Worm (Caenorhabditis elegans) whole organism, midembryonic: Measurements from ENCODE around the gene cls-1.

Experiments
- T22C8.4 ChIP-seq: fragments of 200-800 bp; sonication (Bioruptor generic); IDR thresholded peaks from 2 replicates; pipeline ENCODE4 v1.3.6; 2022; ENCODE audit warnings: missing genetic modification characterization, missing compliant biosample characterization
- cog-1 ChIP-seq: sonication (generic microtip); optimal IDR thresholded peaks from 2 replicates; lab custom pipeline; 2016; ENCODE audit warnings: missing genetic modification characterization, missing compliant biosample characterization
- flt-1 ChIP-seq: fragments of 200-800 bp; sonication (Bioruptor generic); IDR thresholded peaks from 2 replicates; pipeline ENCODE4 v1.3.6; 2022; ENCODE audit warnings: missing genetic modification characterization, missing compliant biosample characterization
- klf-2 ChIP-seq: fragments of 200-800 bp; sonication (Bioruptor generic); conservative IDR thresholded peaks from 2 replicates; pipeline ENCODE4 v1.3.6; 2022; ENCODE audit warnings: missing genetic modification reagents, missing genetic modification characterization, missing compliant biosample characterization
- med-1 ChIP-seq: sonication (generic microtip); optimal IDR thresholded peaks from 2 replicates; lab custom pipeline; 2017; ENCODE audit warnings: missing genetic modification characterization, mild to moderate bottlenecking, missing compliant biosample characterization, antibody characterized with exemption, missing genetic modification reagents; ENCODE audit not compliant: insufficient read depth
- ref-1 ChIP-seq: fragments of 200-800 bp; sonication (Bioruptor generic); conservative IDR thresholded peaks from 2 replicates; pipeline ENCODE4 v1.3.6; 2022; ENCODE audit warnings: missing genetic modification reagents, missing genetic modification characterization, missing compliant biosample characterization
- tab-1 ChIP-seq: fragments of 200-800 bp; sonication (Bioruptor generic); IDR thresholded peaks from 2 replicates; pipeline ENCODE4 v1.3.6; 2022; ENCODE audit warnings: missing genetic modification characterization, missing compliant biosample characterization
- ztf-23 ChIP-seq: fragments of 200-800 bp; sonication (Bioruptor generic); IDR thresholded peaks from 2 replicates; pipeline ENCODE4 v1.3.6; 2022; ENCODE audit warnings: missing genetic modification reagents, missing genetic modification characterization, missing compliant biosample characterization
- ztf-29 ChIP-seq: fragments of 200-800 bp; sonication (Bioruptor generic); IDR thresholded peaks from 2 replicates; pipeline ENCODE4 v1.3.6; 2022; ENCODE audit warnings: missing genetic modification reagents, missing genetic modification characterization, missing compliant biosample characterization

Gene cls-1

ce11 chrIII:7534648-7535047 is 26.7 kb downstream of the cls-1 start:
- TF ChIP-seq T22C8.4 = no peak
- TF ChIP-seq ztf-29 = no peak
- no peak for TF ChIP-seq tab-1
- TF ChIP-seq ref-1 = no peak
- no peak for TF ChIP-seq med-1 (GFP tag; lab: Kevin White, UChicago)
- TF ChIP-seq cog-1 (tag; lab: Kevin White, UChicago) = no peak
- TF ChIP-seq ztf-23 = no peak

ce11 chrIII:7535347-7535746 is 27.4 kb downstream of the cls-1 start:
- TF ChIP-seq klf-2 (GFP tag; lab: Robert Waterston, UW) = no peak
- no peak for TF ChIP-seq med-1 (GFP tag; lab: Kevin White, UChicago)

- TF ChIP-seq flt-1 (GFP tag; lab: Robert Waterston, UW) (no peak), ztf-29 (no peak), cog-1 (tag; lab: Kevin White, UChicago) (no peak), tab-1 (no peak), klf-2 (GFP tag; lab: Robert Waterston, UW) (no peak), T22C8.4 (no peak), ztf-23 (no peak), med-1 (GFP tag; lab: Kevin White, UChicago) (no peak), ref-1 (no peak)
These were observed 28.6 kb downstream of the cls-1 start, which contains the start of gene lin-39 for ce11 chrIII:7536559-7536958. Gene lin-39, minus strand, starts transcription at chrIII:7536632.

ce11 chrIII:7542037-7542436 is 34.1 kb downstream of the cls-1 start:
- no peak for TF ChIP-seq tab-1
- TF ChIP-seq ztf-23 = no peak
- TF ChIP-seq ref-1 = no peak
- no peak for TF ChIP-seq T22C8.4
- no peak for TF ChIP-seq ztf-29
- no peak for TF ChIP-seq cog-1 (tag; lab: Kevin White, UChicago)
- no peak for TF ChIP-seq klf-2 (GFP tag; lab: Robert Waterston, UW)
- TF ChIP-seq med-1 (GFP tag; lab: Kevin White, UChicago) = no peak
- no peak for TF ChIP-seq flt-1 (GFP tag; lab: Robert Waterston, UW)

- TF ChIP-seq tab-1 (no peak), klf-2 (GFP tag; lab: Robert Waterston, UW) (no peak), flt-1 (GFP tag; lab: Robert Waterston, UW) (no peak), ref-1 (no peak), cog-1 (tag; lab: Kevin White, UChicago) (no peak), T22C8.4 (no peak), med-1 (GFP tag; lab: Kevin White, UChicago) (no peak), ztf-23 (no peak), ztf-29 (no peak)
These were observed 36.2 kb downstream of the cls-1 start for ce11 chrIII:7544211-7544610.

- TF ChIP-seq klf-2 (GFP tag; lab: Robert Waterston, UW) = no peak
- no peak for TF ChIP-seq med-1 (GFP tag; lab: Kevin White, UChicago)
- TF ChIP-seq cog-1 (tag; lab: Kevin White, UChicago) = no peak
- no peak for TF ChIP-seq ztf-29
- TF ChIP-seq T22C8.4 = no peak
- no peak for TF ChIP-seq tab-1
- no peak for TF ChIP-seq flt-1 (GFP tag; lab: Robert Waterston, UW)
- TF ChIP-seq ref-1 = no peak
- no peak for TF ChIP-seq ztf-23
These were observed 37.2 kb downstream of the cls-1 start for ce11 chrIII:7545189-7545588.

- TF ChIP-seq cog-1 (tag; lab: Kevin White, UChicago) (no peak), tab-1 (no peak), med-1 (GFP tag; lab: Kevin White, UChicago) (no peak)
These were observed 41.0 kb downstream of the cls-1 start for ce11 chrIII:7548963-7549362.

- no peak for TF ChIP-seq med-1 (GFP tag; lab: Kevin White, UChicago)
- no peak for TF ChIP-seq klf-2 (GFP tag; lab: Robert Waterston, UW)
- no peak for TF ChIP-seq ref-1
- TF ChIP-seq ztf-29 = no peak
- no peak for TF ChIP-seq cog-1 (tag; lab: Kevin White, UChicago)
- no peak for TF ChIP-seq tab-1
- TF ChIP-seq flt-1 (GFP tag; lab: Robert Waterston, UW) = no peak
- no peak for TF ChIP-seq ztf-23
These were observed 43.0 kb downstream of the cls-1 start for ce11 chrIII:7550979-7551378.

- TF ChIP-seq cog-1 (tag; lab: Kevin White, UChicago) (no peak), ref-1 (no peak), klf-2 (GFP tag; lab: Robert Waterston, UW) (no peak), T22C8.4 (no peak), med-1 (GFP tag; lab: Kevin White, UChicago) (no peak), ztf-29 (no peak), tab-1 (no peak), flt-1 (GFP tag; lab: Robert Waterston, UW) (no peak), ztf-23 (no peak)
These were observed 44.9 kb downstream of the cls-1 start for ce11 chrIII:7552859-7553258.

ce11 chrIII:7553693-7554226 is 45.8 kb downstream of the cls-1 start:
- TF ChIP-seq klf-2 (GFP tag; lab: Robert Waterston, UW) = no peak
- TF ChIP-seq ztf-29 = no peak
- no peak for TF ChIP-seq flt-1 (GFP tag; lab: Robert Waterston, UW)
- no peak for TF ChIP-seq T22C8.4
- no peak for TF ChIP-seq med-1 (GFP tag; lab: Kevin White, UChicago)
- TF ChIP-seq cog-1 (tag; lab: Kevin White, UChicago) = no peak
- TF ChIP-seq ref-1 = no peak
- no peak for TF ChIP-seq tab-1
- no peak for TF ChIP-seq ztf-23

- TF ChIP-seq med-1 (GFP tag; lab: Kevin White, UChicago) = no peak
- TF ChIP-seq ztf-23 = no peak
- TF ChIP-seq T22C8.4 = no peak
- TF ChIP-seq cog-1 (tag; lab: Kevin White, UChicago) = no peak
- no peak for TF ChIP-seq klf-2 (GFP tag; lab: Robert Waterston, UW)
- TF ChIP-seq tab-1 = no peak
- no peak for TF ChIP-seq ztf-29
- no peak for TF ChIP-seq flt-1 (GFP tag; lab: Robert Waterston, UW)
- no peak for TF ChIP-seq ref-1
These were observed 46.7 kb downstream of the cls-1 start for ce11 chrIII:7554697-7555145.
